Worm (Caenorhabditis elegans): ENCODE results near the gene C49F5.8.
A peak's percentile ranks its signal among the peaks of the same experiment; 100 is the strongest.

Gene C49F5.8

DNA sequence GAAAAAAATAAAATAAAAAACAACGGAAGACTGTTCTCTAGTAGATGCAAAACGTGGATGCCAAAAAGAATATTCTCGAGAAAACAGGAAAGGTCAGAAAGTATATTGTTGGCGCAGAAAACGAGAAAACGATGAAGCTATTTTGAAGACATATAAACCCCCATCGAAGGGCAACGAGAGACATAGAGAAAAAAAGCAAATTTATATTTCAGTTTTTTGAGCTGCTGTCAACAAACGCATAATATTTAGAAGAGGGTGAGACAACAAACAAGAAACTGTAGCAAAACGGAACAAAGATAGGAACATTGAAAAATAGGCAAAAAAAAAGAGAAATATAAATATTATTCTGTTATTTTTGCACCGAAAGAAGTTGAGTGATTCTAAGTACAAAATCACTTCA, 32.3 kb downstream of the C49F5.8 start:
- TF ChIP-seq lir-3 (tag; optimal IDR thresholded peaks at IDR 0.05) (no peak), fkh-10 (GFP tag; optimal IDR thresholded peaks at IDR 0.05) (no peak), dve-1 (tag; optimal IDR thresholded peaks at IDR 0.05; ENCODE audit: insufficient read depth) (peak; percentile 72), lim-7 (GFP tag; IDR thresholded peaks at IDR 0.05) (no peak), ama-1 (optimal IDR thresholded peaks at IDR 0.05) (no peak), lin-1 (GFP tag; IDR thresholded peaks at IDR 0.05) (no peak), gei-8 (GFP tag; optimal IDR thresholded peaks at IDR 0.05) (no peak), daf-16 (GFP tag; optimal IDR thresholded peaks at IDR 0.05) (no peak), daf-16 (tag; optimal IDR thresholded peaks at IDR 0.05) (peak; percentile 92)

DNA sequence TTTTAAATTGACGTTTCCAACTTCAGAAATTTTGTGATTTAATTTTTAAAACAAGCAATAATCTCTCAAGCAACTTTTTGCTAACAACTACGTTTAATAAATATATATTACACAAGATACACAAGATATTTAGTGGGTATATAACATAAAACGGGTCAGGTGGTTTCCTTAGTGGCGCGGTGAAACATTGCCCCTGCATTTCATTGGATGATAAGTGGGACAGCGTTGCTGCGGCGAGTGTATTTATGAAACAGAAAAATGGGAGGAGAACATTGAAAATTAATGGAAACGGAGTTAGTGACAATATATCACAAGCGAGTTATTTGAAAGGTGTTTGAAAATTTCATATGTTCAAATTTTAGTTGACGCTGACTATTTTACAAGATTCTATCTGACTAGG, 32.8 kb downstream of the C49F5.8 start:
- TF ChIP-seq jun-1 (tag; optimal IDR thresholded peaks at IDR 0.05) (no peak), nhr-41 (GFP tag; IDR thresholded peaks at IDR 0.05) (no peak), snpc-4 (tag; optimal IDR thresholded peaks at IDR 0.05) (no peak), F37D6.2 (tag; optimal IDR thresholded peaks at IDR 0.05) (no peak), spr-1 (tag; optimal IDR thresholded peaks at IDR 0.05) (no peak), nhr-76 (tag; optimal IDR thresholded peaks at IDR 0.05) (no peak), mes-2 (tag; optimal IDR thresholded peaks at IDR 0.05; ENCODE audit: poor library complexity, severe bottlenecking) (no peak), F44E2.7 (GFP tag; IDR thresholded peaks at IDR 0.05) (no peak), dmd-8 (GFP tag; IDR thresholded peaks at IDR 0.05) (no peak), lim-7 (GFP tag; IDR thresholded peaks at IDR 0.05) (no peak), nhr-28 (tag; optimal IDR thresholded peaks at IDR 0.05) (peak; percentile 51), ZK546.5 (tag; optimal IDR thresholded peaks at IDR 0.05) (no peak), dve-1 (tag; optimal IDR thresholded peaks at IDR 0.05; ENCODE audit: insufficient read depth) (peak; percentile 15), D1046.2 (GFP tag; IDR thresholded peaks at IDR 0.05) (no peak), fos-1 (tag; optimal IDR thresholded peaks at IDR 0.05) (no peak), set-16 (GFP tag; IDR thresholded peaks at IDR 0.05) (no peak), zag-1 (tag; optimal IDR thresholded peaks at IDR 0.05) (no peak), hmg-1.1 (GFP tag; IDR thresholded peaks at IDR 0.05) (no peak), mxl-2 (GFP tag; conservative IDR thresholded peaks at IDR 0.05) (no peak), F49E8.2 (tag; optimal IDR thresholded peaks at IDR 0.05; ENCODE audit: borderline replicate concordance) (no peak), lin-1 (GFP tag; IDR thresholded peaks at IDR 0.05) (no peak), Y5F2A.4 (GFP tag; optimal IDR thresholded peaks at IDR 0.05) (no peak), dpl-1 (GFP tag; optimal IDR thresholded peaks at IDR 0.05) (no peak), mdl-1 (tag; optimal IDR thresholded peaks at IDR 0.05) (no peak), lir-3 (tag; optimal IDR thresholded peaks at IDR 0.05) (no peak), ctbp-1 (GFP tag; IDR thresholded peaks at IDR 0.05) (no peak), hlh-30 (tag; optimal IDR thresholded peaks at IDR 0.05; ENCODE audit: insufficient read depth) (peak; percentile 66), zfp-3 (GFP tag; conservative IDR thresholded peaks at IDR 0.05) (no peak), cey-2 (tag; optimal IDR thresholded peaks at IDR 0.05; ENCODE audit: borderline replicate concordance, insufficient read depth) (no peak), Y48G9A.11 (GFP tag; IDR thresholded peaks at IDR 0.05) (no peak), mxl-3 (GFP tag; optimal IDR thresholded peaks at IDR 0.05) (peak; percentile 49), nhr-25 (tag; optimal IDR thresholded peaks at IDR 0.05; ENCODE audit: borderline replicate concordance, insufficient read depth) (no peak), snpc-1.2 (GFP tag; IDR thresholded peaks at IDR 0.05) (no peak), fkh-10 (GFP tag; optimal IDR thresholded peaks at IDR 0.05) (no peak), nhr-48 (tag; optimal IDR thresholded peaks at IDR 0.05) (no peak), daf-16 (GFP tag; optimal IDR thresholded peaks at IDR 0.05) (no peak), daf-16 (tag; optimal IDR thresholded peaks at IDR 0.05) (peak; percentile 16)

DNA sequence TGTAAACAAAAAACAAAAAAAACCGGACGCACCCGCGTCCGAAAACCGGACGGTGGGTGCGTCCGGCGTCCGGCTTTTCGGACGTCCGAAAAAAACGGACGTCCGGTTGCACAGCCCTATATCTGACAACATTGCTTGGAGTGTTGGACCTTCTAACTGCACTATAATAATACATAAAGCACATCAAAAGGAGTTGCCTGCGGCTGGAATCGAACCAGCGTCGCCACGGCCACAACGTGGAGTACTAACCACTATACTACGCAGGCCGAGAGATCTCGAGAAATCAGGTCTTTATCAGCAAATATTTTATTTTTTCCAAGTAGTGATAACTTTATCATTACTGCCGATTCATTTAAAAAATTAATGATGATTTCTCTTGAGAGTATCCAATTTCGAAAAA, 33.4 kb downstream of the C49F5.8 start:
- TF ChIP-seq ceh-62 (tag; optimal IDR thresholded peaks at IDR 0.05) (no peak), attf-4 (tag; optimal IDR thresholded peaks at IDR 0.05) (no peak), set-16 (GFP tag; IDR thresholded peaks at IDR 0.05) (no peak; the same call in 1 of the 2 replicates), pqm-1 (tag; optimal IDR thresholded peaks at IDR 0.05) (no peak), nhr-76 (tag; optimal IDR thresholded peaks at IDR 0.05) (no peak), lin-39 (tag; optimal IDR thresholded peaks at IDR 0.05) (no peak), spr-3 (GFP tag; optimal IDR thresholded peaks at IDR 0.05) (no peak), jun-1 (tag; optimal IDR thresholded peaks at IDR 0.05) (no peak), T20F7.1 (GFP tag; optimal IDR thresholded peaks at IDR 0.05) (no peak), daf-16 (GFP tag; optimal IDR thresholded peaks at IDR 0.05) (peak in 1 of 2 experiments; percentile 18), daf-16 (tag; optimal IDR thresholded peaks at IDR 0.05) (peak; percentile 73), F26F4.8 (GFP tag; conservative IDR thresholded peaks at IDR 0.05) (no peak), ceh-32 (tag; optimal IDR thresholded peaks at IDR 0.05; ENCODE audit: poor library complexity) (no peak), pha-4 (GFP tag; IDR thresholded peaks at IDR 0.05) (peak; percentile 60), pha-4 (tag; optimal IDR thresholded peaks at IDR 0.05) (no peak), lim-7 (GFP tag; IDR thresholded peaks at IDR 0.05) (peak; percentile 68), hmg-1.1 (GFP tag; IDR thresholded peaks at IDR 0.05) (no peak; the same call in 1 of the 2 replicates)

Data from whole organism, L4 larva.